Fruit fly (Drosophila melanogaster) whole organism, pupa: ENCODE measurements around the gene CG44869.
A peak's percentile ranks its signal among the peaks of the same experiment; 100 is the strongest.

ENCODE experiments used
- CG13204 ChIP-seq: fragments of 200-800 bp; sonication (Bioruptor generic); optimal IDR thresholded peaks from 2 replicates; lab custom pipeline; 2018; ENCODE audit warnings: missing biosample characterization, mild to moderate bottlenecking, missing genetic modification characterization, moderate library complexity
- CG14655 ChIP-seq: fragments of 200-800 bp; sonication (Bioruptor generic); optimal IDR thresholded peaks from 3 replicates; lab custom pipeline; 2017; ENCODE audit warnings: mild to moderate bottlenecking, missing biosample characterization, missing genetic modification reagents, missing genetic modification characterization
- CG15710 ChIP-seq: fragments of 200-800 bp; sonication (Bioruptor generic); optimal IDR thresholded peaks from 2 replicates; lab custom pipeline; 2018; ENCODE audit warnings: missing biosample characterization, mild to moderate bottlenecking, missing genetic modification characterization, moderate library complexity
- CG34367 ChIP-seq: fragments of 200-800 bp; sonication (Bioruptor generic); optimal IDR thresholded peaks from 2 replicates; lab custom pipeline; 2018; ENCODE audit warnings: missing biosample characterization, mild to moderate bottlenecking, missing genetic modification characterization
- EcR ChIP-seq: fragments of 200-800 bp; sonication (Bioruptor generic); optimal IDR thresholded peaks from 3 replicates; lab custom pipeline; 2019; ENCODE audit warnings: missing biosample characterization, missing genetic modification characterization, mild to moderate bottlenecking, moderate library complexity, missing genetic modification reagents
- Ets98B ChIP-seq: fragments of 200-800 bp; sonication (Bioruptor generic); IDR thresholded peaks from 2 replicates; pipeline ENCODE4 v1.3.6; 2022; ENCODE audit warnings: missing biosample characterization, missing genetic modification characterization
- Pif1A ChIP-seq: fragments of 200-800 bp; sonication (Bioruptor generic); optimal IDR thresholded peaks from 3 replicates; lab custom pipeline; 2016; ENCODE audit warnings: missing biosample characterization, missing genetic modification characterization
- Pif1B ChIP-seq: fragments of 200-800 bp; sonication (Bioruptor generic); optimal IDR thresholded peaks from 3 replicates; lab custom pipeline; 2016; ENCODE audit warnings: missing biosample characterization, missing genetic modification characterization
- fd96Ca ChIP-seq: fragments of 200-800 bp; sonication (Bioruptor generic); IDR thresholded peaks from 3 replicates; pipeline ENCODE4 v1.3.6; 2022; ENCODE audit warnings: missing biosample characterization, missing genetic modification characterization
- rn ChIP-seq: fragments of 200-800 bp; sonication (Bioruptor generic); IDR thresholded peaks from 2 replicates; pipeline ENCODE4 v1.3.6; 2022; ENCODE audit warnings: missing biosample characterization, missing genetic modification characterization

- TF ChIP-seq CG34367: peak; percentile 70
- TF ChIP-seq Pif1B (GFP tag; lab: Kevin White, UChicago): peak; percentile 19
- TF ChIP-seq rn (GFP tag; lab: Robert Waterston, UW): no peak
- no peak for TF ChIP-seq fd96Ca
- peak; percentile 82 for TF ChIP-seq CG15710 (tag; lab: Kevin White, UChicago)
- TF ChIP-seq EcR (GFP tag; lab: Kevin White, UChicago): no peak
- peak; percentile 30 for TF ChIP-seq Pif1A (GFP tag; lab: Kevin White, UChicago)
- TF ChIP-seq CG13204: peak; percentile 19
- TF ChIP-seq Ets98B (GFP tag; lab: Robert Waterston, UW): no peak
- TF ChIP-seq CG14655 (GFP tag; lab: Kevin White, UChicago): peak; percentile 66
Observed at dm6 chr2L:15385340-15385739, 32.8 kb downstream of the CG44869 start.
